Worm (Caenorhabditis elegans) whole organism, late embryonic: ENCODE measurements around the gene faah-2.

Experiments used
- gmeb-2 ChIP-seq: sonication (generic microtip); optimal IDR thresholded peaks from 2 replicates; lab custom pipeline; 2016; ENCODE audit warnings: missing genetic modification characterization, inconsistent platforms, missing compliant biosample characterization
- nhr-11 ChIP-seq: fragments of 150-350 bp; optimal IDR thresholded peaks from 2 replicates; lab custom pipeline; 2014; ENCODE audit warnings: missing biosample characterization, missing genetic modification characterization
- pat-9 ChIP-seq: fragments of 200-800 bp; sonication (Bioruptor generic); optimal IDR thresholded peaks from 2 replicates; lab custom pipeline; 2018; ENCODE audit warnings: mild to moderate bottlenecking, missing genetic modification characterization, moderate library complexity, missing compliant biosample characterization

- TF ChIP-seq nhr-11 (tag; lab: Kevin White, UChicago) (no peak), pat-9 (tag; lab: Kevin White, UChicago) (no peak), gmeb-2 (no peak)
These were observed 31.1 kb downstream of the faah-2 start for ce11 chrIV:8183313-8183712.
